Fruit fly (Drosophila melanogaster): ENCODE results near the gene TTLL6B.

- no peak for TF ChIP-seq pan (optimal IDR thresholded peaks at IDR 0.05)
- no peak for TF ChIP-seq psq (optimal IDR thresholded peaks at IDR 0.05)
Observed at dm6 chr3R:27208724-27209343, 42.0 kb downstream of the TTLL6B start.

All from whole organism.